Worm (Caenorhabditis elegans) whole organism, early embryonic: ENCODE data around the gene gst-44.

ENCODE experiments used
- F13C5.2 ChIP-seq: sonication (generic microtip); optimal IDR thresholded peaks from 2 replicates; lab custom pipeline; 2017; ENCODE audit warnings: mild to moderate bottlenecking, missing genetic modification characterization, inconsistent platforms, missing compliant biosample characterization
- aly-1 ChIP-seq: sonication (generic microtip); optimal IDR thresholded peaks from 2 replicates; lab custom pipeline; 2016; ENCODE audit warnings: missing genetic modification characterization, missing compliant biosample characterization
- ama-1 ChIP-seq: fragments of 150-350 bp; optimal IDR thresholded peaks from 2 replicates; lab custom pipeline; 2014
- ceh-13 ChIP-seq: fragments of 200-800 bp; sonication (Bioruptor generic); optimal IDR thresholded peaks from 2 replicates; lab custom pipeline; 2018; ENCODE audit warnings: mild to moderate bottlenecking, missing genetic modification characterization, missing compliant biosample characterization
- ets-7 ChIP-seq: sonication (generic microtip); optimal IDR thresholded peaks from 2 replicates; lab custom pipeline; 2016; ENCODE audit warnings: missing genotype, missing genetic modification characterization, missing compliant biosample characterization
- flt-1 ChIP-seq: fragments of 200-800 bp; sonication (Bioruptor generic); IDR thresholded peaks from 2 replicates; pipeline ENCODE4 v1.3.6; 2022; ENCODE audit warnings: missing genetic modification characterization, missing compliant biosample characterization
- hmbx-1 ChIP-seq: sonication (generic microtip); optimal IDR thresholded peaks from 2 replicates; lab custom pipeline; 2016; ENCODE audit warnings: mild to moderate bottlenecking, missing genetic modification characterization, missing compliant biosample characterization
- hmg-4 ChIP-seq: fragments of 200-800 bp; sonication (Bioruptor generic); optimal IDR thresholded peaks from 2 replicates; lab custom pipeline; 2018; ENCODE audit warnings: mild to moderate bottlenecking, missing genetic modification characterization, missing compliant biosample characterization

DNA sequence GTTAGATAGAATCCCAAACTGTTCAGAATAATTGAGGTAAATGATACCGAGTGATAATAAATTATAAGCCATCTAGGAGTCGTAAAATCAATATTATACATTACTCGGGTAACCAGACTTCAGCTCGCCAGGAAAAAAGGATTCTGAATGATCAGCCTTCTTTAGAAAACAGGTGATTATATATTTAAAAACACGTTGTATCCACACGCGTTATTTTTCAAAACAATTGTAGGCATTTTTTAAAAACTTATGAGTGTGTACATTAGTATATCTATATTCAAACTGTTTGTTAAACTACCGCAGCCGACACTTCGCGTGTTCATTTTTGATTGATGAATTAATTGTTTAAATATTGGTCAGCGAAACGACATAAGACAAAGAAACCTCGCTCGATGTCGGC is 2.4 kb upstream of the gst-44 start, which contains the start of gene sri-65:
- TF ChIP-seq hmg-4 (GFP tag; lab: Kevin White, UChicago) (no peak), ama-1 (no peak), ceh-13 (GFP tag; lab: Kevin White, UChicago) (no peak), aly-1 (tag; lab: Kevin White, UChicago) (no peak), ets-7 (no peak), flt-1 (GFP tag; lab: Robert Waterston, UW) (no peak), F13C5.2 (tag; lab: Kevin White, UChicago) (no peak), hmbx-1 (no peak)
